Fruit fly (Drosophila melanogaster): Measurements from ENCODE around the gene Ca-beta.

The Ca-beta gene

dm6 chr2L:11208563-11209344, 5.4 kb upstream of the Ca-beta start (continued):
- TF ChIP-seq CG9727 (GFP tag; optimal IDR thresholded peaks at IDR 0.05), result peak; percentile 20
- peak; percentile 34 for TF ChIP-seq zf30C (GFP tag; optimal IDR thresholded peaks at IDR 0.05)
- peak; percentile 91 for TF ChIP-seq CG15601 (tag; optimal IDR thresholded peaks at IDR 0.05)
- no peak for TF ChIP-seq NK7.1 (GFP tag; optimal IDR thresholded peaks at IDR 0.05)
- TF ChIP-seq HHEX (GFP tag; optimal IDR thresholded peaks at IDR 0.05), result peak; percentile 14
- TF ChIP-seq usp (GFP tag; optimal IDR thresholded peaks at IDR 0.05), result no peak
- TF ChIP-seq CG10274 (GFP tag; optimal IDR thresholded peaks at IDR 0.05), result no peak
- no peak for TF ChIP-seq sr (GFP tag; IDR thresholded peaks at IDR 0.05)
- TF ChIP-seq Neu2 (GFP tag; optimal IDR thresholded peaks at IDR 0.05; ENCODE audit: borderline replicate concordance), result no peak
- TF ChIP-seq CG12155 (GFP tag; optimal IDR thresholded peaks at IDR 0.05), result peak; percentile 47
- TF ChIP-seq jing (GFP tag; optimal IDR thresholded peaks at IDR 0.05), result peak; percentile 56
- TF ChIP-seq lola (GFP tag; optimal IDR thresholded peaks at IDR 0.05), result peak in 1 of 3 experiments; percentile 87
- TF ChIP-seq HmgZ (tag; optimal IDR thresholded peaks at IDR 0.05), result no peak
- TF ChIP-seq CG32772 (GFP tag; IDR thresholded peaks at IDR 0.05), result peak; percentile 69
- peak; percentile 47 for TF ChIP-seq salm (tag; optimal IDR thresholded peaks at IDR 0.05)
- TF ChIP-seq CG4617 (GFP tag; optimal IDR thresholded peaks at IDR 0.05; ENCODE audit: borderline replicate concordance), result no peak
- peak; percentile 72 for TF ChIP-seq Xbp1 (GFP tag; optimal IDR thresholded peaks at IDR 0.05)
- TF ChIP-seq CG13424 (tag; optimal IDR thresholded peaks at IDR 0.05), result peak; percentile 79
- no peak for TF ChIP-seq Dfd (GFP tag; optimal IDR thresholded peaks at IDR 0.05)
- TF ChIP-seq seq (GFP tag; IDR thresholded peaks at IDR 0.05), result 0 out of 2 replicates have a peak, but pooled peaks have one; percentile 32
- peak; percentile 67; the same call in 1 of the 2 replicates for TF ChIP-seq ara (GFP tag; IDR thresholded peaks at IDR 0.05)
- 0 out of 2 replicates have a peak, but pooled peaks have one; percentile 16 for TF ChIP-seq sens-2 (GFP tag; IDR thresholded peaks at IDR 0.05)
- peak; percentile 26 for TF ChIP-seq CG18764 (GFP tag; optimal IDR thresholded peaks at IDR 0.05)
- TF ChIP-seq CG2129 (GFP tag; IDR thresholded peaks at IDR 0.05; ENCODE audit: partially characterized antibody), result no peak
- no peak for TF ChIP-seq CG7786 (GFP tag; optimal IDR thresholded peaks at IDR 0.05)
- TF ChIP-seq ato (GFP tag; IDR thresholded peaks at IDR 0.05; ENCODE audit: partially characterized antibody), result no peak
- TF ChIP-seq cato (GFP tag; optimal IDR thresholded peaks at IDR 0.05; ENCODE audit: borderline replicate concordance), result peak; percentile 51
- TF ChIP-seq CG34376 (GFP tag; optimal IDR thresholded peaks at IDR 0.05), result no peak
- TF ChIP-seq CG17385 (GFP tag; optimal IDR thresholded peaks at IDR 0.05), result peak; percentile 70
- TF ChIP-seq CG13287 (GFP tag; IDR thresholded peaks at IDR 0.05; ENCODE audit: partially characterized antibody), result no peak
- peak; percentile 16; the same call in 1 of the 2 replicates for TF ChIP-seq CG3847 (GFP tag; IDR thresholded peaks at IDR 0.05)
- no peak for TF ChIP-seq CG10565 (GFP tag; optimal IDR thresholded peaks at IDR 0.05)
- peak; percentile 24 for TF ChIP-seq CG8290 (GFP tag; optimal IDR thresholded peaks at IDR 0.05)
- TF ChIP-seq CG8290 (tag; optimal IDR thresholded peaks at IDR 0.05), result no peak
- no peak for TF ChIP-seq emc (GFP tag; optimal IDR thresholded peaks at IDR 0.05)
- no peak for TF ChIP-seq tx (GFP tag; optimal IDR thresholded peaks at IDR 0.05)
- TF ChIP-seq Hand (GFP tag; optimal IDR thresholded peaks at IDR 0.05), result no peak
- peak; percentile 66; the same call in 1 of the 3 replicates for TF ChIP-seq otp (GFP tag; IDR thresholded peaks at IDR 0.05)
- peak; percentile 48; the same call in 1 of the 2 replicates for TF ChIP-seq CG10366 (GFP tag; IDR thresholded peaks at IDR 0.05)
- TF ChIP-seq CG18619 (GFP tag; optimal IDR thresholded peaks at IDR 0.05), result peak; percentile 27
- no peak for TF ChIP-seq tna (GFP tag; IDR thresholded peaks at IDR 0.05; ENCODE audit: partially characterized antibody)
- TF ChIP-seq luna (GFP tag; optimal IDR thresholded peaks at IDR 0.05), result no peak
- peak; percentile 72 for TF ChIP-seq fd96Cb (tag; optimal IDR thresholded peaks at IDR 0.05)
- TF ChIP-seq sug (tag; optimal IDR thresholded peaks at IDR 0.05), result no peak
- peak; percentile 44 for TF ChIP-seq Abd-B (GFP tag; optimal IDR thresholded peaks at IDR 0.05)
- no peak for TF ChIP-seq gce (GFP tag; IDR thresholded peaks at IDR 0.05)
- no peak for TF ChIP-seq Sry-β (GFP tag; optimal IDR thresholded peaks at IDR 0.05)
- no peak for TF ChIP-seq tll (GFP tag; optimal IDR thresholded peaks at IDR 0.05)
